Worm (Caenorhabditis elegans) whole organism, midembryonic: Measurements from ENCODE around the gene gsto-1.
"Not testable (repeated sequence)": the region's sequence is repeated elsewhere in the genome, so short reads cannot be mapped to it uniquely, and the experiment has no call there.

Experiments used
- T22C8.4 ChIP-seq: fragments of 200-800 bp; sonication (Bioruptor generic); IDR thresholded peaks from 2 replicates; pipeline ENCODE4 v1.3.6; 2022; ENCODE audit warnings: missing genetic modification characterization, missing compliant biosample characterization
- cog-1 ChIP-seq: sonication (generic microtip); optimal IDR thresholded peaks from 2 replicates; lab custom pipeline; 2016; ENCODE audit warnings: missing genetic modification characterization, missing compliant biosample characterization
- flt-1 ChIP-seq: fragments of 200-800 bp; sonication (Bioruptor generic); IDR thresholded peaks from 2 replicates; pipeline ENCODE4 v1.3.6; 2022; ENCODE audit warnings: missing genetic modification characterization, missing compliant biosample characterization
- klf-2 ChIP-seq: fragments of 200-800 bp; sonication (Bioruptor generic); conservative IDR thresholded peaks from 2 replicates; pipeline ENCODE4 v1.3.6; 2022; ENCODE audit warnings: missing genetic modification reagents, missing genetic modification characterization, missing compliant biosample characterization
- med-1 ChIP-seq: sonication (generic microtip); optimal IDR thresholded peaks from 2 replicates; lab custom pipeline; 2017; ENCODE audit warnings: missing genetic modification characterization, mild to moderate bottlenecking, missing compliant biosample characterization, antibody characterized with exemption, missing genetic modification reagents; ENCODE audit not compliant: insufficient read depth
- ref-1 ChIP-seq: fragments of 200-800 bp; sonication (Bioruptor generic); conservative IDR thresholded peaks from 2 replicates; pipeline ENCODE4 v1.3.6; 2022; ENCODE audit warnings: missing genetic modification reagents, missing genetic modification characterization, missing compliant biosample characterization
- tab-1 ChIP-seq: fragments of 200-800 bp; sonication (Bioruptor generic); IDR thresholded peaks from 2 replicates; pipeline ENCODE4 v1.3.6; 2022; ENCODE audit warnings: missing genetic modification characterization, missing compliant biosample characterization
- ztf-23 ChIP-seq: fragments of 200-800 bp; sonication (Bioruptor generic); IDR thresholded peaks from 2 replicates; pipeline ENCODE4 v1.3.6; 2022; ENCODE audit warnings: missing genetic modification reagents, missing genetic modification characterization, missing compliant biosample characterization
- ztf-29 ChIP-seq: fragments of 200-800 bp; sonication (Bioruptor generic); IDR thresholded peaks from 2 replicates; pipeline ENCODE4 v1.3.6; 2022; ENCODE audit warnings: missing genetic modification reagents, missing genetic modification characterization, missing compliant biosample characterization

Gene gsto-1

ce11 chrIII:7977224-7977623, 30.4 kb upstream of the gsto-1 start:
- no peak for TF ChIP-seq med-1 (GFP tag; lab: Kevin White, UChicago)

ce11 chrIII:7973968-7974607, 27.3 kb upstream of the gsto-1 start:
- TF ChIP-seq ztf-29 (GFP tag; lab: Robert Waterston, UW) (no peak), med-1 (GFP tag; lab: Kevin White, UChicago) (no peak), cog-1 (tag; lab: Kevin White, UChicago) (no peak), tab-1 (GFP tag; lab: Robert Waterston, UW) (no peak), ref-1 (GFP tag; lab: Robert Waterston, UW) (no peak), ztf-23 (GFP tag; lab: Robert Waterston, UW) (no peak), klf-2 (no peak), T22C8.4 (GFP tag; lab: Robert Waterston, UW) (no peak), flt-1 (GFP tag; lab: Robert Waterston, UW) (no peak)

- no peak for TF ChIP-seq ztf-23 (GFP tag; lab: Robert Waterston, UW)
- TF ChIP-seq cog-1 (tag; lab: Kevin White, UChicago): peak; percentile 1
- no peak for TF ChIP-seq flt-1 (GFP tag; lab: Robert Waterston, UW)
These were observed 26.5 kb upstream of the gsto-1 start, which contains the start of the genes eef-1B.1 and aco-2 for ce11 chrIII:7973201-7973767. eef-1B.1 (minus strand) TSS chrIII:7973386. aco-2 (plus strand) TSS chrIII:7973717.

- TF ChIP-seq ref-1 (GFP tag; lab: Robert Waterston, UW) (no peak), ztf-29 (GFP tag; lab: Robert Waterston, UW) (no peak), ztf-23 (GFP tag; lab: Robert Waterston, UW) (no peak), med-1 (GFP tag; lab: Kevin White, UChicago) (no peak), cog-1 (tag; lab: Kevin White, UChicago) (no peak), T22C8.4 (GFP tag; lab: Robert Waterston, UW) (no peak), klf-2 (no peak), tab-1 (GFP tag; lab: Robert Waterston, UW) (no peak), flt-1 (GFP tag; lab: Robert Waterston, UW) (no peak)
These were observed 25.9 kb upstream of the gsto-1 start for ce11 chrIII:7972687-7973086.

- TF ChIP-seq T22C8.4 (GFP tag; lab: Robert Waterston, UW): no peak
These were observed 25.2 kb upstream of the gsto-1 start, which contains the start of gene F54H12.5 for ce11 chrIII:7972061-7972460. F54H12.5 (minus strand) TSS chrIII:7972161.

ce11 chrIII:7969121-7969520, 22.3 kb upstream of the gsto-1 start, which contains the start of the genes F54H12.8 and F54H12.7:
F54H12.8 (minus strand) TSS chrIII:7969221.
F54H12.7 (plus strand) TSS chrIII:7969349.
- TF ChIP-seq cog-1 (tag; lab: Kevin White, UChicago) (no peak), tab-1 (GFP tag; lab: Robert Waterston, UW) (no peak), flt-1 (GFP tag; lab: Robert Waterston, UW) (no peak), T22C8.4 (GFP tag; lab: Robert Waterston, UW) (no peak), med-1 (GFP tag; lab: Kevin White, UChicago) (no peak), ztf-23 (GFP tag; lab: Robert Waterston, UW) (no peak), ref-1 (GFP tag; lab: Robert Waterston, UW) (no peak), klf-2 (no peak), ztf-29 (GFP tag; lab: Robert Waterston, UW) (no peak)

ce11 chrIII:7965946-7966692, 19.3 kb upstream of the gsto-1 start:
- 0 out of 2 replicates have a peak, but pooled peaks have one; percentile 53 for TF ChIP-seq flt-1 (GFP tag; lab: Robert Waterston, UW)

ce11 chrIII:7964281-7964680, 17.5 kb upstream of the gsto-1 start, which contains the start of gene F54H12.2:
F54H12.2 (plus strand) TSS chrIII:7964581.
- not testable (repeated sequence) for TF ChIP-seq med-1 (GFP tag; lab: Kevin White, UChicago); ref-1 (GFP tag; lab: Robert Waterston, UW); tab-1 (GFP tag; lab: Robert Waterston, UW)

- not testable (repeated sequence) for TF ChIP-seq ztf-29 (GFP tag; lab: Robert Waterston, UW); cog-1 (tag; lab: Kevin White, UChicago); med-1 (GFP tag; lab: Kevin White, UChicago)
These were observed 15.8 kb upstream of the gsto-1 start, which contains the start of gene F54H12.4 for ce11 chrIII:7962641-7963040. F54H12.4 (minus strand) TSS chrIII:7962741.
